Worm (Caenorhabditis elegans): Measurements from ENCODE around the gene pqn-65.

Gene pqn-65

DNA sequence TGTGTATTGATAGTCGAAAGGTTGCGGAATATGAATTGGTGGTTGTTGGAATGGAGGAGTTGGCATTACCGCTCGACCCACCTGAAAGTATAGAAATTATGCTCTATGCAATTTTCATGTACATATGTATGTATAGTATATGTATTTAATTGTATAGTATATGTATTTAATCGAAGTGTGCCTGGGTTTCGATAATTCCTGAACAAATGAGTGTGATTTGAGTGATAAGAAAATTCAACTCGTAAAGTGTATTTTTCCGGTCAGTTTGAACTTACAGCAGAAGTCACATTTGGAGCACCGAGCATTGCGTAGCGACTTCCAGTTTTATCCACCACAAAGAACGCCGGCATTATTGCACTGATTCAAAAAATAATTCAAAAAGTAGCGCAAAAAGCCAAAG is 39.3 kb upstream of the pqn-65 start:
- TF ChIP-seq mxl-3 (GFP tag; optimal IDR thresholded peaks at IDR 0.05): no peak
- TF ChIP-seq vab-7 (GFP tag; IDR thresholded peaks at IDR 0.05): no peak
- peak; percentile 24 for TF ChIP-seq nhr-102 (tag; optimal IDR thresholded peaks at IDR 0.05)
- peak; percentile 24 for TF ChIP-seq hlh-11 (tag; optimal IDR thresholded peaks at IDR 0.05)
- TF ChIP-seq dve-1 (tag; optimal IDR thresholded peaks at IDR 0.05; ENCODE audit: insufficient read depth): peak; percentile 6
- peak; percentile 37; the same call in 1 of the 2 replicates for TF ChIP-seq dmd-6 (GFP tag; IDR thresholded peaks at IDR 0.05)
- TF ChIP-seq dmd-9 (GFP tag; IDR thresholded peaks at IDR 0.05): no peak
- peak; percentile 4 for TF ChIP-seq pqm-1 (tag; optimal IDR thresholded peaks at IDR 0.05)
- peak; percentile 96 for TF ChIP-seq nhr-28 (tag; optimal IDR thresholded peaks at IDR 0.05)
- no peak for TF ChIP-seq snpc-1.2 (GFP tag; IDR thresholded peaks at IDR 0.05)

- no peak for TF ChIP-seq mdt-29 (GFP tag; IDR thresholded peaks at IDR 0.05)
- TF ChIP-seq unc-62 (GFP tag; optimal IDR thresholded peaks at IDR 0.05 in 1 of 2): peak in 1 of 2 experiments; percentile 44
- TF ChIP-seq unc-62 (tag; optimal IDR thresholded peaks at IDR 0.05): no peak
- peak; percentile 38 for TF ChIP-seq aha-1 (tag)
- no peak for TF ChIP-seq nhr-28 (tag; optimal IDR thresholded peaks at IDR 0.05)
- TF ChIP-seq zip-2 (tag; optimal IDR thresholded peaks at IDR 0.05): no peak
Observed at ce11 chrX:4658303-4658702, 38.9 kb upstream of the pqn-65 start.

DNA sequence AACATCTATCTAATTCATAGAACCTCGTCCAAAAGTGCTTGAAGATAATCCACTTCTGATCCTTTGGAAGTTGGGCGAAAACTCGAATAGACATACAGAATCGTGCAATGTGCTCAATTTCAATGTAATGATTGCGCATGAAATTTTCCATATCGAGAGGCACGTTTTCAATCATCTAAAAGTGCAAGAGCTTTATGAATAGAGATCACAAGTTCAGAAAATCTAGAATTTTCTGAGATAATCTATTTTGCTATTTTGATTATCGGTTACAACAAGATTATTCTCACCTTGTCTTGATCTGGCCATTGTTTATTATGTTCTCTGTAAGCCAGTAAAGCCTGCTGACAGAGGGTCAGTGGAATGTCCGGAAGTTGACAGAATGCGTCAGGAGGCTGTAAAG is 38.1 kb upstream of the pqn-65 start:
- no peak for TF ChIP-seq Y75B8A.6 (GFP tag; IDR thresholded peaks at IDR 0.05)
- TF ChIP-seq lin-39 (tag; optimal IDR thresholded peaks at IDR 0.05): no peak
- TF ChIP-seq hlh-11 (tag; optimal IDR thresholded peaks at IDR 0.05): no peak
- TF ChIP-seq lin-13 (GFP tag; optimal IDR thresholded peaks at IDR 0.05): no peak
- TF ChIP-seq php-3 (GFP tag; IDR thresholded peaks at IDR 0.05): no peak
- no peak for TF ChIP-seq egl-43 (GFP tag; IDR thresholded peaks at IDR 0.05)
- no peak for TF ChIP-seq spr-1 (tag; optimal IDR thresholded peaks at IDR 0.05)
- no peak for TF ChIP-seq tag-97 (GFP tag; IDR thresholded peaks at IDR 0.05)
- no peak for TF ChIP-seq nhr-76 (tag; optimal IDR thresholded peaks at IDR 0.05)
- TF ChIP-seq zip-2 (tag; optimal IDR thresholded peaks at IDR 0.05): no peak
- TF ChIP-seq lin-15B (tag; optimal IDR thresholded peaks at IDR 0.05): no peak
- TF ChIP-seq hmg-1.1 (GFP tag; IDR thresholded peaks at IDR 0.05): no peak
- no peak for TF ChIP-seq hif-1 (tag; optimal IDR thresholded peaks at IDR 0.05)
- no peak for TF ChIP-seq nhr-6 (tag; optimal IDR thresholded peaks at IDR 0.05)
- TF ChIP-seq dmd-8 (GFP tag; IDR thresholded peaks at IDR 0.05): no peak
- TF ChIP-seq zag-1 (tag; optimal IDR thresholded peaks at IDR 0.05): no peak

DNA sequence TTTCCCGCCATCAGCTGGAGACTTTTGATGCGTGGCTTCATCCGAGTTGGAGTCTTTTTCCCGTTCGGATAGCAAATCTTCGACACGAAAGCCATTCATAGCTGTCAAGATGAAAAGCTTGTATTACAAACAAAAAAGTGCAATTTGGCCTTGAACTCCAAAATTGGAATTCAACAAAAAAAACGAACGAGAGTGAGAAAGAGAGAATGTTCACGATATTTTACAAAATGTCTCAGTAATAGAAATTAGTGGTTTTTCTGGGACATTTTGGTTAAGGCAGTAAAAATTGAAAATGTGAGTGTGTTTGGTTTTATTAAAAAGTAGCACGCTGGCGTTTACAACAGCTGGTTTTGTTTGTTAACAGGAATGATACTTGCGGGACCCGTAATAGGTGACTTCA is 34.6 kb upstream of the pqn-65 start, which contains the start of gene ceh-1:
Gene ceh-1, minus strand, starts transcription at position 101 of the 400 bp plus-strand sequence.
- no peak for TF ChIP-seq ama-1 (optimal IDR thresholded peaks at IDR 0.05)
- TF ChIP-seq ceh-20 (GFP tag; IDR thresholded peaks at IDR 0.05): no peak
- TF ChIP-seq lin-39 (tag; optimal IDR thresholded peaks at IDR 0.05): no peak
- TF ChIP-seq hmg-1.1 (GFP tag; IDR thresholded peaks at IDR 0.05): no peak
- no peak for TF ChIP-seq madf-5 (GFP tag; IDR thresholded peaks at IDR 0.05)
- TF ChIP-seq fos-1 (tag; optimal IDR thresholded peaks at IDR 0.05): no peak
- TF ChIP-seq nhr-10 (tag; optimal IDR thresholded peaks at IDR 0.05): no peak
- no peak for TF ChIP-seq unc-62 (GFP tag; optimal IDR thresholded peaks at IDR 0.05 in 1 of 2)
- TF ChIP-seq unc-62 (tag; optimal IDR thresholded peaks at IDR 0.05): no peak
- TF ChIP-seq mxl-3 (GFP tag; optimal IDR thresholded peaks at IDR 0.05): no peak
- no peak for TF ChIP-seq mdl-1 (tag; optimal IDR thresholded peaks at IDR 0.05)

- no peak for TF ChIP-seq daf-8 (GFP tag; IDR thresholded peaks at IDR 0.05)
Observed at ce11 chrX:4652950-4653349, 33.5 kb upstream of the pqn-65 start.
